Fruit fly (Drosophila melanogaster) Kc167 (cell line): ENCODE data around the gene Cyp4ae1.

Source experiments
- Myc ChIP-seq: fragments of >200 bp; optimal IDR thresholded peaks from 2 replicates; lab custom pipeline; 2017; ENCODE audit warnings: missing external identifiers
- Sin3A ChIP-seq: fragments of >200 bp; optimal IDR thresholded peaks from 2 replicates; lab custom pipeline; 2018; ENCODE audit warnings: missing external identifiers
- h ChIP-seq: fragments of >200 bp; optimal IDR thresholded peaks from 3 replicates; lab custom pipeline; 2018; ENCODE audit warnings: missing external identifiers
- insv ChIP-seq: fragments of >200 bp; optimal IDR thresholded peaks from 3 replicates; lab custom pipeline; 2018; ENCODE audit warnings: missing external identifiers
- psq ChIP-seq: fragments of >200 bp; optimal IDR thresholded peaks from 2 replicates; lab custom pipeline; 2017; ENCODE audit warnings: missing external identifiers
- ttk ChIP-seq: sonication (Bioruptor generic); optimal IDR thresholded peaks from 2 replicates; lab custom pipeline; 2017; ENCODE audit warnings: missing external identifiers

DNA sequence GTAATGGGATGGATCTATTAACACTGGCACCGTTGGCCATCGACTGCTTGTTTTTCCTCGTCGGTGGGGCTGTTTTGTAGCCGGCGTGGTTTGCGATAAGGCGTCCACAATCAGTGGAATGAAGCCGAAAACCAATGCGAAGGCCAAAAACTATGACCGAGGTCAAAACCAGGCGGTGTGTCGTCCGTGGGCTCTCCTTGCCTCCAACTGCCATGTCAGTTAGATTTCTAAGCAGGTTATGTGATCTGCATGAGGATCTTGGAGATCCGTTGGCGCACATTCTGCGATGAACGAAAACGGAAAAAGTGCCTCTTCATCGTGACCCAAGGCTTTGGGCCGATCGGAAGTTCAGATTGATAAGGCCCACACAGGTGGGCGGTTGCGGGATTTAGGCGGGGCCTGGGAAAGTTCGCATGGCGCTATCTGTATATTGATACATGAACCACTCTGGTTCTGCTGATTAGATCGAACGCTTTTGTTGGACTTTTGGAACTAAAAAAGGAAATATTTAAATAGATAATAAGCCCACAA lies 3.5 kb upstream of the Cyp4ae1 start, which contains the start of gene Cyp4d14:
- no peak for TF ChIP-seq ttk (lab: Kevin White, UChicago)
- TF ChIP-seq insv, result no peak
- no peak for TF ChIP-seq Myc (lab: Kevin White, UChicago)
- no peak for TF ChIP-seq psq (lab: Kevin White, UChicago)
- TF ChIP-seq Sin3A (lab: Kevin White, UChicago), result no peak
- TF ChIP-seq h (lab: Kevin White, UChicago), result no peak
